Worm (Caenorhabditis elegans) whole organism, L4/young adult: ENCODE results near the gene K01A2.10.
"Not testable (repeated sequence)": the region's sequence is repeated elsewhere in the genome, so short reads cannot be mapped to it uniquely, and the experiment has no call there.

ENCODE experiments used
- W03F9.2 ChIP-seq: fragments of 150-350 bp; optimal IDR thresholded peaks from 2 replicates; lab custom pipeline; 2014; ENCODE audit warnings: missing biosample characterization, missing genetic modification characterization
- dao-5 ChIP-seq: sonication (generic microtip); optimal IDR thresholded peaks from 2 replicates; lab custom pipeline; 2016; ENCODE audit warnings: missing genotype, missing genetic modification characterization, moderate library complexity, missing compliant biosample characterization
- him-1 ChIP-seq: sonication (generic microtip); optimal IDR thresholded peaks from 2 replicates; lab custom pipeline; 2016; ENCODE audit warnings: missing genotype, missing genetic modification reagents, missing genetic modification characterization, missing compliant biosample characterization

Gene K01A2.10

DNA sequence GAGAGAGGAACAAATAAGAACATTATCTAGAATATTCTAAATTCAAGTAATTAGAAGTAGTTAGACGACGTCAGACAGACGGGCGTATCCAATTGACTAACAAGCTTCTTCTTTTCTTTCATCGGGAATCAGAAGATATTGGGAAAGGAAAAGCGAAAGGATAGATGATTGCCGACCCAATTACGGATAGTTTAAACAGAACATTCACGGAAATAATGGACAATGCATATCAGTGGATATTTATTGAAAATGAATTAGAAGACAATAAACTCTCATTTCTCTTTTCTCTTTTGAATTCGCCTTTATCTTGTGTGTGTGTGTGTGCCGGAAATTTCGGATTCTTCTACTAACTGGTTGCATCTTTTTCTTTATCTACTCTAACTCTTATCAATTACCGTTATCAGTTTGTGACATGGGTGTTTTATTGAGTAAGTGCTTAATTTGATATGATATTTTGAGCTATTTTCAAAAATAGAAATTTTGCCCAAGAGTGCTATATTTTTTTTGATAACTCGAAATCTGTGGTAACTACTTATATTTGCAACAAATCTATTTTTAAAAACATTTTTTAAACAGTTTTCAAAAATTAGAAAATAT, 11.1 kb upstream of the K01A2.10 start:
- no peak for TF ChIP-seq him-1 (tag; lab: Kevin White, UChicago)

DNA sequence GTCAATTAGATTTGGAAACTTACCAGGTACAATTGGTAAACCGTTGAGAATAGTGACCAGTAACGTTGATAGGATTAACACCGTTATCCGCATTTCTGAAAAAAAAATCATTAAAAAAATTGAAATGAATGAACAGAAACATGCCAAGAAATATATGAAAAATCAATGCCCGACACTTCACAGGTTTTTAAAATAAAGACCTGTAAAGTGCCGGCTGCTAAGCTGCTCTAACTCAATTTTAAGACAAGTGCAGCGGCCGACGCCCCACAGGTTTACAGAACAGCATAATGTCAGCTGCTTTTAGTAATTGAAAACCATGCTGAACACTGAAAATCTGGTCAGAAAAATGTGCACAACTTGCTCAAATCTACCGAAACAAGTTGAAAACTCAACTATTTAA, 9.5 kb upstream of the K01A2.10 start, which contains the start of gene cbn-1:
cbn-1 (minus strand) TSS at position 101 of the 400 bp plus-strand sequence.
- TF ChIP-seq him-1 (tag; lab: Kevin White, UChicago) (no peak), W03F9.2 (tag; lab: Kevin White, UChicago) (no peak), dao-5 (tag; lab: Kevin White, UChicago) (no peak)

DNA sequence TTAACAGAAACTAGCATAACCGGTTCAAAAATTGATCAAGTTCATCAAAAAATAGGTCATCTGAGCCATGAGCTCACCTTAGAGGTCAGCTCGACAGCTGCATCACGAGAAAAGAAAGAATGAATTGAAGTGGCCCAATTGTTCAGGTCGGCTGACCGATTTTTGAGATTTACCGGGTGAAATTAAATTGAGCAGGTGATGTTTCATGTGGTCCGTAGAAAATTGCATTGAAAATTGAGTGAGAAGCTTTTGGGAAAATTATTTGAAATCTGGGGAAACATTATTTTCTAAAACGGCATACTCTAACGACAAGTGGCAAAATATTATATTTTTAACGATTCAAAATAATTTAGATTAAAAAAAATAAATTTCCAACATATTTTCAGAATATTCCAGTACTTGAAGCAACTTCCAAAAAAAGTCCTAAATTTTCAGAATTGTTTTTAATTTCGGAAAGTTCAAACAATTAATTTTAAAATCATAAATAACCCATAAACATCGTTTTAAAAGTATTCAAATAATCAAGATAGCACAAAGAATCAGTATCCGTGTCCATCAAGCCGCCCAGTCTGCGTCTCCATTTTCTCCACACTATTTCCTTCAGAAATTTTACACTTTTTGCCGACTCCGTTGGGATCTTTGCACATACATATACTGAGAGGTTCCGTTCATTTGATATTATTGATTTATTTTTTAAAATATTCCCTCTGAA, 2.9 kb upstream of the K01A2.10 start, which contains the start of gene sgcb-1:
sgcb-1 (plus strand) TSS at position 662 of the 712 bp plus-strand sequence.
- TF ChIP-seq W03F9.2 (tag; lab: Kevin White, UChicago) (no peak), dao-5 (tag; lab: Kevin White, UChicago) (no peak), him-1 (tag; lab: Kevin White, UChicago) (no peak)

DNA sequence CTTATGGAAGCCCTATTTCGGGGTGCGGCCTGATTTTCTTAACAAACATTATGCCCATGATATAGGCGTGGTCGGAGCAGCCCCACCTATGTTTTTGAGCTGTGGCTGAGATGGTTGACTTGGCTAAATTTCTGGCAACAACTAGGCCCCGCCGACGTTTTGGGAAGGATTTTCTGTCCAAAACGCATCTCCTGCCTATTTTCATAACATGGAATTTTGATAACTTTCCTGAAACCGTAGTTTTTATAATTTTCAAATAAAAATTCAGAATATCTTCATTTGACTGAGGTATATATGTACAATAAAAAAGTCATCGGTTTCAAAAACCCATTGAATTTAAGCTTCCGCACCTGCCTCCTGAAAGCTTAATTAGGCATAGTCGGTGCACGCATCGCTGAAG, 1.7 kb downstream of the K01A2.10 start:
- TF ChIP-seq dao-5 (tag; lab: Kevin White, UChicago) (no peak), him-1 (tag; lab: Kevin White, UChicago) (no peak), W03F9.2 (tag; lab: Kevin White, UChicago) (no peak)

ce11 chrII:320783-321182, 2.1 kb downstream of the K01A2.10 start:
- no peak for TF ChIP-seq W03F9.2 (tag; lab: Kevin White, UChicago)
- TF ChIP-seq dao-5 (tag; lab: Kevin White, UChicago) = no peak
- TF ChIP-seq him-1 (tag; lab: Kevin White, UChicago) = no peak

DNA sequence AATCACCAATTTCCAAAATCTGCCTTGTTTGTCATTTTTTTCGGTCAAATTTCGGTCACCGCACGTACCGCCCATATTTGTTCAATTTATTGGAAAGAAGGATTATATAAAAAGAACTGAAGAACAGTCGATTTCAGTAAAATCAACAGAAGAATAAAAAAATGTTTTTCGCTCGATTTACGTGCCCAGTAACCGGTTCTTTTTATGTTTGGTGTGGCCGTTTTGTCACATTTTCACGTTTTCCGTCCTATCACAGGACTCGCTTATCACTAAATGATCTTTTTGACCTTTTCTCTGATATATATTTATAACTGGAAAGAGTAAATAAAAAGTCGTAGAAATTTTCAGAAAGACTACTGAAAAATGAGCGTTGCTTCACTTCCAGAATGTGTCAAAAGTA, 3.4 kb downstream of the K01A2.10 start, which contains the start of gene far-7:
far-7 (plus strand) TSS at position 331 of the 400 bp plus-strand sequence.
- TF ChIP-seq him-1 (tag; lab: Kevin White, UChicago) = no peak
- TF ChIP-seq dao-5 (tag; lab: Kevin White, UChicago) = no peak
- TF ChIP-seq W03F9.2 (tag; lab: Kevin White, UChicago) = no peak

DNA sequence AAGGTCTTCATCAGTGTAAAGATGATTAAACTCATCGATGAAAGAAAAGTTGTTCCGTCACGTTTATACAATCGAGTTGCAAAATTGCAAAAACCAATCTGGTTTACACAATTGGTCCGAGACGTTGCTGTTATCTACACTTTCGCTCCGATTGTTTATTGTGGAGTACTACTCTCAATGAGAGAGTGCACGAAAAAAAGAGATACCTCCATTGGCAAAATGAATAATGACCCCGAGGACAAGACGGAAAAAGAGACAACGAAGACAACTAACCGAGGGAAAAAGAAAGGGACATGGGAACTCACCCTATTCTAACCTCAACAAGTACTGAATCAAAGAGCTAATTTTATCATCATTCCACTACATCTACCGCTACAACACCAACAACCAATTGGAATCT, 9.4 kb downstream of the K01A2.10 start:
- TF ChIP-seq him-1 (tag; lab: Kevin White, UChicago) = no peak
- TF ChIP-seq dao-5 (tag; lab: Kevin White, UChicago) = no peak
- TF ChIP-seq W03F9.2 (tag; lab: Kevin White, UChicago) = no peak

- not testable (repeated sequence) for TF ChIP-seq dao-5, him-1, W03F9.2 (tag; lab: Kevin White, UChicago)
These were observed 10.8 kb downstream of the K01A2.10 start, which contains the start of gene mps-2 for ce11 chrII:312110-312509. TSS of gene mps-2 (minus strand) at chrII:312210.

ce11 chrII:307154-307553, 15.7 kb downstream of the K01A2.10 start, which contains the start of gene K01A2.4:
TSS of gene K01A2.4 (plus strand) at chrII:307454.
- TF ChIP-seq W03F9.2 (tag; lab: Kevin White, UChicago) = no peak
- TF ChIP-seq dao-5 (tag; lab: Kevin White, UChicago) = no peak
- TF ChIP-seq him-1 (tag; lab: Kevin White, UChicago) = no peak

DNA sequence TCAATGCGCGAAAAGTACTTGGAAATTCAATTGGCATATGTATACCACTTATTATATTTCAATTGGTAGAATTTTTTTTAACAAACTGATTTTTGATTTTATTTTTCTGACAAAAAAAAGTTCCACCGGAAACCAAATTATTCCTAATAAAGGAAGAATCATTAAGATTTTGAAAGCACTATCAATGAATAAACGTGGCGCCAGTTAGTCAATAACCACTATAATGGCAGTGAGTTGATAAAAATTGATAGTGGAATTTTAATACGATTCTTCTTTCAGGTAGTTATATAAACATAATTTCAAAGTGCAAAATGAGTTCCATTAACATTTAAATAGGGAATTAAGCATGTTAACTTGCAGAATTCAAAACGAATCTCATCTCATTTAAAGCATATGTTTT, 17.3 kb downstream of the K01A2.10 start, which contains the start of gene col-69:
col-69 (minus strand) TSS at position 101 of the 400 bp plus-strand sequence.
- TF ChIP-seq him-1 (tag; lab: Kevin White, UChicago) (no peak), dao-5 (tag; lab: Kevin White, UChicago) (no peak), W03F9.2 (tag; lab: Kevin White, UChicago) (no peak)

ce11 chrII:303927-304711, 18.8 kb downstream of the K01A2.10 start:
- TF ChIP-seq W03F9.2 (tag; lab: Kevin White, UChicago) = no peak
- TF ChIP-seq dao-5 (tag; lab: Kevin White, UChicago) = no peak
- TF ChIP-seq him-1 (tag; lab: Kevin White, UChicago) = no peak

DNA sequence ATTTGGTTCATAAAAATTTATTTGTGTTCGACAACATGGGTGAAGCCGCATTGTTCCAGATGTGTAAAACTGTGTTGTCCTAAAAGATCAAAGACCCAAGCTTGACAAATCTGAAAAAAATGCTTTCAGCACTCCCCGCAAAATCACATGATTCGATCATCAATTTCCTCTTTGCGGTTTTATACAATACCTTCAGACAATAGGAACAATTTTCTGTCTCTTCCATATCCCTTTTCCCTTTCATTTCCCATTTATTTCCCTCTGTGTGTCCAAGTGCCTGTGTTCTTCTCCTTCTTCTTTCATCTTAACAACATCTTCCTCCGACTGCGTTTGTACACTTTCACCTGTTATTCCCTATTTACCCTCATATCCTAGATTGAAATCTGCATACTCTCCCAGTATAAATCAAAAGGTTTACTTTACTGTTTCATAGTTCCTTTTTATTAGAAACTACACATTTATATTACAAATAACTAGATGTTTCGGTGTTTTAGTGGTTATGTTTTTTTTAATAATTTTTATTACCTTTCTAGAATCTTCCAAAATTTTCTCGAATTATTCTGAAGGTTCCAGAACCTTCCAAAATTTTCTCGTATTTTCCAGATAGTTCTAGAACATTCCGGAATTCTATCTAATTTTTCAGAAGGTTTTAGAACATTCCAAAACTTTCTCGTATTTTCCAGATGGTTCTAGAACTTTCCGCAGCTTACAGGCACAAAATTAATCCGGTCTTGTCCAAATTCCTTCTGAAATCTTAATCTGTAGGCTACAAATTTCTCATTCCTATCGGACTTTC, 21.7 kb downstream of the K01A2.10 start, which contains the start of gene K01A2.5:
K01A2.5 (plus strand) TSS at position 297 of the 796 bp plus-strand sequence.
- TF ChIP-seq him-1 (tag; lab: Kevin White, UChicago) (no peak), W03F9.2 (tag; lab: Kevin White, UChicago) (no peak), dao-5 (tag; lab: Kevin White, UChicago) (no peak)
